Worm (Caenorhabditis elegans) whole organism, L4 larva: ENCODE measurements around the gene ima-1.

Source experiments
- D1046.2 ChIP-seq: fragments of 200-800 bp; sonication (Bioruptor generic); IDR thresholded peaks from 2 replicates; pipeline ENCODE4 v1.3.6; 2022; ENCODE audit warnings: missing genetic modification characterization, missing compliant biosample characterization
- F10B5.3 ChIP-seq: sonication (generic microtip); optimal IDR thresholded peaks from 2 replicates; lab custom pipeline; 2016; ENCODE audit warnings: mild to moderate bottlenecking, missing genetic modification characterization, missing compliant biosample characterization
- F37D6.2 ChIP-seq: sonication (generic microtip); optimal IDR thresholded peaks from 2 replicates; lab custom pipeline; 2016; ENCODE audit warnings: mild to moderate bottlenecking, missing genetic modification characterization, missing compliant biosample characterization
- R02D3.7 ChIP-seq: fragments of 150-350 bp; sonication (generic microtip); optimal IDR thresholded peaks from 3 replicates; lab custom pipeline; 2014; ENCODE audit warnings: missing biosample characterization, missing genetic modification characterization
- Y105C5A.15 ChIP-seq: fragments of 200-800 bp; sonication (Bioruptor generic); IDR thresholded peaks from 2 replicates; pipeline ENCODE4 v1.3.6; 2022; ENCODE audit warnings: missing genetic modification characterization, missing compliant biosample characterization
- Y5F2A.4 ChIP-seq: fragments of 200-800 bp; sonication (Bioruptor generic); optimal IDR thresholded peaks from 2 replicates; lab custom pipeline; 2018; ENCODE audit warnings: mild to moderate bottlenecking, missing genetic modification characterization, missing compliant biosample characterization
- aly-2 ChIP-seq: sonication (generic microtip); optimal IDR thresholded peaks from 2 replicates; lab custom pipeline; 2018; ENCODE audit warnings: missing biosample characterization, missing genetic modification characterization
- ama-1 ChIP-seq: fragments of 150-350 bp; optimal IDR thresholded peaks from 2 replicates; lab custom pipeline; 2014; ENCODE audit warnings: inconsistent platforms, mixed read lengths
- attf-4 ChIP-seq: sonication (generic microtip); optimal IDR thresholded peaks from 3 replicates; lab custom pipeline; 2017; ENCODE audit warnings: missing biosample characterization, missing genetic modification characterization
- ceh-28 ChIP-seq: fragments of 150-350 bp; optimal IDR thresholded peaks from 2 replicates; lab custom pipeline; 2014; ENCODE audit warnings: missing biosample characterization, missing genetic modification reagents, missing genetic modification characterization
- ceh-32 ChIP-seq: sonication (generic microtip); optimal IDR thresholded peaks from 2 replicates; lab custom pipeline; 2016; ENCODE audit warnings: mild to moderate bottlenecking, missing genetic modification characterization, missing compliant biosample characterization; ENCODE audit not compliant: poor library complexity
- ces-1 ChIP-seq: fragments of 150-350 bp; sonication (generic microtip); optimal IDR thresholded peaks from 4 replicates; lab custom pipeline; 2014; ENCODE audit warnings: missing biosample characterization, missing genetic modification reagents, missing genetic modification characterization
- cey-2 ChIP-seq: sonication (generic microtip); optimal IDR thresholded peaks from 3 replicates; lab custom pipeline; 2017; ENCODE audit warnings: missing genetic modification characterization, mild to moderate bottlenecking, missing compliant biosample characterization, antibody characterized with exemption, borderline replicate concordance; ENCODE audit not compliant: insufficient read depth
- ctbp-1 ChIP-seq: fragments of 200-800 bp; sonication (Bioruptor generic); IDR thresholded peaks from 2 replicates; pipeline ENCODE4 v1.3.6; 2022; ENCODE audit warnings: missing genetic modification reagents, missing genetic modification characterization, missing compliant biosample characterization
- daf-12 ChIP-seq: fragments of 150-350 bp; optimal IDR thresholded peaks from 2 replicates; lab custom pipeline; 2014; ENCODE audit warnings: missing biosample characterization, missing genetic modification reagents, missing genetic modification characterization
- daf-8 ChIP-seq: fragments of 200-800 bp; sonication (Bioruptor generic); IDR thresholded peaks from 2 replicates; pipeline ENCODE4 v1.3.6; 2022; ENCODE audit warnings: missing genetic modification characterization, missing compliant biosample characterization
- egl-27 ChIP-seq: sonication (generic microtip); optimal IDR thresholded peaks from 3 replicates; lab custom pipeline; 2017; ENCODE audit warnings: missing biosample characterization, missing genetic modification reagents, missing genetic modification characterization
- fos-1 ChIP-seq: fragments of 150-350 bp; optimal IDR thresholded peaks from 2 replicates; lab custom pipeline; 2014; ENCODE audit warnings: missing biosample characterization, missing genetic modification characterization
- hif-1 ChIP-seq, 2 experiments: sonication (generic microtip); optimal IDR thresholded peaks; 2 replicates each; lab custom pipeline; 2016 to 2017; ENCODE audit warnings: missing compliant biosample characterization in 2 of 2, missing genetic modification characterization in 2 of 2, missing genetic modification reagents in 2 of 2, missing genotype in 2 of 2, mild to moderate bottlenecking in 1 of 2
- hlh-11 ChIP-seq: fragments of 200-800 bp; sonication (Bioruptor generic); optimal IDR thresholded peaks from 2 replicates; lab custom pipeline; 2018; ENCODE audit warnings: mild to moderate bottlenecking, missing genetic modification characterization, missing compliant biosample characterization
- hlh-30 ChIP-seq: sonication (generic microtip); optimal IDR thresholded peaks from 2 replicates; lab custom pipeline; 2017; ENCODE audit warnings: antibody characterized with exemption, mild to moderate bottlenecking, missing genetic modification characterization, missing compliant biosample characterization; ENCODE audit not compliant: insufficient read depth
- hmg-1.1 ChIP-seq: fragments of 200-800 bp; sonication (Bioruptor generic); IDR thresholded peaks from 2 replicates; pipeline ENCODE4 v1.3.6; 2022; ENCODE audit warnings: missing genetic modification reagents, missing genetic modification characterization, missing compliant biosample characterization
- jun-1 ChIP-seq: fragments of 150-350 bp; optimal IDR thresholded peaks from 2 replicates; lab custom pipeline; 2014; ENCODE audit warnings: missing biosample characterization, missing genetic modification reagents, missing genetic modification characterization
- lin-1 ChIP-seq: fragments of 200-800 bp; sonication (Bioruptor generic); IDR thresholded peaks from 2 replicates; pipeline ENCODE4 v1.3.6; 2022; ENCODE audit warnings: missing genetic modification reagents, missing genetic modification characterization, missing compliant biosample characterization
- lin-13 ChIP-seq: fragments of 150-350 bp; optimal IDR thresholded peaks from 2 replicates; lab custom pipeline; 2014; ENCODE audit warnings: missing biosample characterization, missing genetic modification reagents, missing genetic modification characterization
- lin-29 ChIP-seq: fragments of 200-800 bp; sonication (Bioruptor generic); IDR thresholded peaks from 2 replicates; pipeline ENCODE4 v1.3.6; 2022; ENCODE audit warnings: missing genetic modification reagents, missing genetic modification characterization, missing compliant biosample characterization
- lin-39 ChIP-seq: fragments of 150-350 bp; optimal IDR thresholded peaks from 2 replicates; lab custom pipeline; 2014; ENCODE audit warnings: missing biosample characterization, missing genetic modification reagents, missing genetic modification characterization
- lsy-2 ChIP-seq, 2 experiments: fragments of 150-350 bp in 1 of 2; sonication (generic microtip) in 1 of 2; optimal IDR thresholded peaks; 2 replicates each; lab custom pipeline; 2014 to 2017; ENCODE audit warnings: missing biosample characterization in 2 of 2, missing genetic modification characterization in 2 of 2
- madf-9 ChIP-seq: fragments of 200-800 bp; sonication (Bioruptor generic); conservative IDR thresholded peaks from 2 replicates; pipeline ENCODE4 v1.3.6; 2022; ENCODE audit warnings: missing genetic modification reagents, missing genetic modification characterization, missing compliant biosample characterization
- mep-1 ChIP-seq: fragments of 150-350 bp; sonication (generic microtip); optimal IDR thresholded peaks from 3 replicates; lab custom pipeline; 2014; ENCODE audit warnings: missing biosample characterization, missing genetic modification characterization
- nhr-10 ChIP-seq: fragments of 150-350 bp; optimal IDR thresholded peaks from 2 replicates; lab custom pipeline; 2014; ENCODE audit warnings: missing biosample characterization, missing genetic modification characterization
- nhr-237 ChIP-seq: sonication (generic microtip); optimal IDR thresholded peaks from 2 replicates; lab custom pipeline; 2017; ENCODE audit warnings: missing biosample characterization, missing genetic modification characterization
- nhr-28 ChIP-seq: fragments of 150-350 bp; optimal IDR thresholded peaks from 2 replicates; lab custom pipeline; 2014; ENCODE audit warnings: missing biosample characterization, missing genetic modification characterization
- nhr-76 ChIP-seq: fragments of 150-350 bp; optimal IDR thresholded peaks from 2 replicates; lab custom pipeline; 2014; ENCODE audit warnings: missing biosample characterization, missing genetic modification characterization
- nhr-77 ChIP-seq: fragments of 150-350 bp; optimal IDR thresholded peaks from 2 replicates; lab custom pipeline; 2014; ENCODE audit warnings: missing biosample characterization, missing genetic modification characterization
- php-3 ChIP-seq: fragments of 200-800 bp; sonication (Bioruptor generic); IDR thresholded peaks from 2 replicates; pipeline ENCODE4 v1.3.6; 2022; ENCODE audit warnings: missing genetic modification reagents, missing genetic modification characterization, missing compliant biosample characterization
- pqm-1 ChIP-seq: sonication (generic microtip); optimal IDR thresholded peaks from 2 replicates; lab custom pipeline; 2017; ENCODE audit warnings: missing biosample characterization, missing genetic modification characterization
- saeg-2 ChIP-seq: fragments of 200-800 bp; sonication (Bioruptor generic); IDR thresholded peaks from 2 replicates; pipeline ENCODE4 v1.3.6; 2022; ENCODE audit warnings: missing genetic modification reagents, missing genetic modification characterization, missing compliant biosample characterization
- sdz-12 ChIP-seq: fragments of 200-800 bp; sonication (Bioruptor generic); optimal IDR thresholded peaks from 2 replicates; lab custom pipeline; 2018; ENCODE audit warnings: mild to moderate bottlenecking, missing genetic modification characterization, missing compliant biosample characterization
- set-16 ChIP-seq: fragments of 200-800 bp; sonication (Bioruptor generic); IDR thresholded peaks from 2 replicates; pipeline ENCODE4 v1.3.6; 2022; ENCODE audit warnings: missing genetic modification reagents, missing genetic modification characterization, missing compliant biosample characterization
- tag-97 ChIP-seq: fragments of 200-800 bp; sonication (Bioruptor generic); IDR thresholded peaks from 2 replicates; pipeline ENCODE4 v1.3.6; 2022; ENCODE audit warnings: missing genetic modification characterization, missing compliant biosample characterization
- tra-1 ChIP-seq: fragments of 200-800 bp; sonication (Bioruptor generic); IDR thresholded peaks from 2 replicates; pipeline ENCODE4 v1.3.6; 2022; ENCODE audit warnings: missing genetic modification reagents, missing genetic modification characterization, missing compliant biosample characterization
- unc-130 ChIP-seq: sonication (generic microtip); optimal IDR thresholded peaks from 2 replicates; lab custom pipeline; 2016; ENCODE audit warnings: missing genetic modification reagents, missing genetic modification characterization, missing compliant biosample characterization
- unc-39 ChIP-seq: sonication (generic microtip); optimal IDR thresholded peaks from 2 replicates; lab custom pipeline; 2017; ENCODE audit warnings: missing biosample characterization, missing genetic modification characterization
- unc-62 ChIP-seq, 3 experiments: fragments of 150-350 bp in 1 of 3; sonication (generic microtip); optimal IDR thresholded peaks in 2 of 3; peaks in 1 of 3; 1 replicate in 1 of 3; 2 replicates in 2 of 3; lab custom pipeline; 2014 to 2017; ENCODE audit warnings: missing biosample characterization in 3 of 3, missing genetic modification characterization in 3 of 3, missing genetic modification reagents in 3 of 3, missing genotype in 1 of 3
- zag-1 ChIP-seq: fragments of 150-350 bp; optimal IDR thresholded peaks from 2 replicates; lab custom pipeline; 2014; ENCODE audit warnings: missing biosample characterization, missing genetic modification characterization
- ztf-11 ChIP-seq: fragments of 150-350 bp; optimal IDR thresholded peaks from 2 replicates; lab custom pipeline; 2014; ENCODE audit warnings: missing biosample characterization, missing genetic modification characterization
- ztf-7 ChIP-seq: fragments of 150-350 bp; optimal IDR thresholded peaks from 2 replicates; lab custom pipeline; 2014; ENCODE audit warnings: missing biosample characterization, missing genetic modification characterization

The ima-1 gene

DNA sequence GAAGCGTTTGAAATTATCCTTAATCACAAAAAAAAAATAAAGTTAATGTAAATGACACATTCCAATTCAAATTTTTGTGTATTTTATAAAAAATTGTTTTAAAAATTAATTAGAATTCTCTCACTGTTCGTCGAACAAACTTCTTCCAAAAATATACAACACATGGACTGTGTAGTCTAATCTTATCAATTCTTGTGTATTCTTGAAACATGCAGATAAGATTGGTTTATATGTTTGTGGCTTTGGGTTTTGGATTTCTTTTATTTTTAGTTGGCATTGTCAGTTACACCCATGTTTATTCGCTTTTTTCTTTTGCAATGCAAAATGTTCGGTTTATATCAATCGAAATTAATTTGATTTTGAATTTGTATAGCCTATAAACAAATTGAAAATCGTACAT, 19.1 kb upstream of the ima-1 start:
- no peak for TF ChIP-seq attf-4 (tag; lab: Kevin White, UChicago)
- TF ChIP-seq R02D3.7 (tag; lab: Kevin White, UChicago): no peak
- peak; percentile 54 for TF ChIP-seq nhr-28 (tag; lab: Kevin White, UChicago)
- TF ChIP-seq fos-1: no peak

DNA sequence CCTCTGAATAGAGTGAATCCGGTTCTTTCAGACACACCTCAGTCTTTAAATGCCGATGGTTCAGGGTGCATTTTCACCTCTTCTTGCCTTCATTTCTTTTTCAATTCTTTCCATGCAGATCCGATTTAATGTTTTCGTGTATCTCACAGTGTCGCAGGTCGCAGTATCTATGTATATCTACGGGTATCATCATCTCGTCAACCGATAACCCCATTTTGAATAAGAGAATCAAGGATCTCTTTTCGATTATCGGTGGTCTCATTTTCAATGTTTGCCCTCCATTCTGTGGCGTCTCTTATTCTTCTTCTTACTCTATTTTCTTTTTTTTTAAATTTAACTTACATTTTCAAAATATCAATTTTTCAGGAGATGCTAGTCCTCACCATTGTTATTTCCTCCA, 18.5 kb upstream of the ima-1 start, which contains the start of gene T19B10.2:
TSS of gene T19B10.2 (plus strand) at position 367 of the 400 bp plus-strand sequence.
- TF ChIP-seq sdz-12 (no peak), set-16 (GFP tag; lab: Robert Waterston, UW) (no peak), madf-9 (GFP tag; lab: Robert Waterston, UW) (no peak), hmg-1.1 (GFP tag; lab: Robert Waterston, UW) (no peak), saeg-2 (no peak), ztf-11 (tag; lab: Kevin White, UChicago) (no peak), zag-1 (tag; lab: Kevin White, UChicago) (no peak), ceh-32 (no peak), nhr-77 (tag; lab: Kevin White, UChicago) (no peak), tra-1 (GFP tag; lab: Robert Waterston, UW) (no peak), jun-1 (tag; lab: Kevin White, UChicago) (no peak), ztf-7 (tag; lab: Kevin White, UChicago) (no peak), lin-1 (GFP tag; lab: Robert Waterston, UW) (no peak), lin-39 (tag; lab: Kevin White, UChicago) (no peak), aly-2 (no peak), php-3 (GFP tag; lab: Robert Waterston, UW) (no peak), egl-27 (tag; lab: Kevin White, UChicago) (no peak), F37D6.2 (tag; lab: Kevin White, UChicago) (no peak)

DNA sequence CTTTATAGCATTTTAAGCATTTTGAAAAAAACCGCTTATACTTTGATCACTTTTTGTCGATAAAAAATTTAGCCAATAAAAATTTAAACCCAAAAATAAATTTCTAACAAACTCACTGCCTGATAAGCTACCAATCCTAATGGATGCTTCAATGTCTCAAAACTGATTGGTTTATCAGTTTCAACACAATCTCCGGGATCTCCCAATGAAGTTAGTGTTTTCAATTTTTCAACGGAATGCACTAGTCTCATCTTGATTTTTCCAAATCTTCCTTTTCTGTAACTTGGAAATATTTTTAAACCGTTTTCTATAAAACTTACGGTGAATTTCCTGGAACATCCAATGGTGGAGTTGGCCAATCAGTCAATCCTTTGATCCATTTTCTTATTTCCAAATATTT, 15.8 kb upstream of the ima-1 start:
- TF ChIP-seq nhr-76 (tag; lab: Kevin White, UChicago) (no peak), unc-39 (no peak), sdz-12 (no peak), Y5F2A.4 (GFP tag; lab: Kevin White, UChicago) (no peak), ceh-32 (no peak), cey-2 (no peak), nhr-237 (tag; lab: Kevin White, UChicago) (no peak), unc-62 (GFP tag; optimal IDR thresholded peaks at IDR 0.05 in 1 of 2; lab: Kevin White, UChicago) (peak in 1 of 2 experiments; percentile 91), unc-62 (tag; optimal IDR thresholded peaks at IDR 0.05; lab: Kevin White, UChicago) (no peak), ama-1 (lab: Kevin White, UChicago) (no peak)

DNA sequence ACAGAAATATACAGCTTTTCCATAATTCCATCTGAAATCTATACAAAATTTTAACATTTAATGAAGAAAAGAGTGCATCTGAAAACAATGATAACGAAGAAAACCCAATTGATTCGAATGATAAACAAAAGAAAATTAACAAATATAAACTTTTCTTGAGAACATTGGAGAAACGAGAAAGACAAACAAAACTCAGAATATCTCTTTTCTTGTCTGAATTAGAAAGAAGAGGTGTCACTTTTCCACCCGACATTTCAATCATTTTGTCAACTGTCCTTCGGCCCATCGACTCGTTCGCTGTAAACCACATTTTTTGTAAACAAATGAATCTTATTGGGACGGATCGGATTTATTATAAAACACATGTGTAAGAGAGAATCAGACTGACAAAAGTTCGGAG, 13.5 kb upstream of the ima-1 start, which contains the start of gene bgal-1:
TSS of gene bgal-1 (minus strand) at position 38 of the 400 bp plus-strand sequence.
- no peak for TF ChIP-seq tag-97 (GFP tag; lab: Robert Waterston, UW)
- TF ChIP-seq D1046.2 (GFP tag; lab: Robert Waterston, UW): no peak
- no peak for TF ChIP-seq daf-12 (tag; lab: Kevin White, UChicago)
- peak in 1 of 2 experiments; percentile 55 for TF ChIP-seq lsy-2 (tag; optimal IDR thresholded peaks at IDR 0.05; lab: Kevin White, UChicago)
- TF ChIP-seq ama-1 (lab: Kevin White, UChicago): peak; percentile 92
- no peak for TF ChIP-seq ces-1
- TF ChIP-seq ctbp-1 (GFP tag; lab: Robert Waterston, UW): no peak
- no peak for TF ChIP-seq lin-29 (GFP tag; lab: Robert Waterston, UW)
- TF ChIP-seq jun-1 (tag; lab: Kevin White, UChicago): no peak
- TF ChIP-seq hlh-11 (tag; lab: Kevin White, UChicago): peak; percentile 13
- peak; percentile 53 for TF ChIP-seq mep-1 (tag; lab: Kevin White, UChicago)
- TF ChIP-seq hlh-30 (tag; lab: Kevin White, UChicago): peak; percentile 4
- TF ChIP-seq lin-13: no peak
- TF ChIP-seq F10B5.3 (tag; lab: Kevin White, UChicago): peak; percentile 4
- TF ChIP-seq nhr-10 (tag; lab: Kevin White, UChicago): no peak
- no peak for TF ChIP-seq sdz-12
- TF ChIP-seq daf-8 (GFP tag; lab: Robert Waterston, UW): no peak
- no peak for TF ChIP-seq hif-1 (tag; optimal IDR thresholded peaks at IDR 0.05; lab: Kevin White, UChicago)
- no peak for TF ChIP-seq Y105C5A.15 (GFP tag; lab: Robert Waterston, UW)
- no peak for TF ChIP-seq ceh-28 (tag; lab: Kevin White, UChicago)
- no peak for TF ChIP-seq pqm-1
- TF ChIP-seq unc-130 (GFP tag; lab: Kevin White, UChicago): no peak
